Fruit fly (Drosophila melanogaster) S2 (cell line): ENCODE results near the gene ETHR.

Experiments used
- CG8478 ChIP-seq: fragments of >200 bp; optimal IDR thresholded peaks from 2 replicates; lab custom pipeline; 2018
- CTCF ChIP-seq, 2 experiments: fragments of >200 bp; optimal IDR thresholded peaks; 2 replicates each; lab custom pipeline; 2018

dm6 chr3R:21260795-21261194, 14.0 kb downstream of the ETHR start:
- TF ChIP-seq CG8478 (lab: Kevin White, UChicago) (no peak), CTCF (optimal IDR thresholded peaks at IDR 0.05; lab: Kevin White, UChicago) (no peak)
